Worm (Caenorhabditis elegans): ENCODE data around the gene sucl-1.

- TF ChIP-seq nhr-11 (tag; optimal IDR thresholded peaks at IDR 0.05): no peak
- no peak for TF ChIP-seq nhr-25 (tag; optimal IDR thresholded peaks at IDR 0.05)
- TF ChIP-seq aly-2 (tag; optimal IDR thresholded peaks at IDR 0.05): no peak
- TF ChIP-seq skn-1 (tag; optimal IDR thresholded peaks at IDR 0.05): no peak
- no peak for TF ChIP-seq nhr-237 (tag; optimal IDR thresholded peaks at IDR 0.05)
- no peak for TF ChIP-seq dmd-4 (tag; optimal IDR thresholded peaks at IDR 0.05)
- TF ChIP-seq lin-39 (tag; optimal IDR thresholded peaks at IDR 0.05): no peak
- no peak for TF ChIP-seq nhr-77 (tag; optimal IDR thresholded peaks at IDR 0.05)
- TF ChIP-seq zag-1 (tag; optimal IDR thresholded peaks at IDR 0.05): no peak
These were observed 33.7 kb downstream of the sucl-1 start for ce11 chrX:14787557-14787932.
